Worm (Caenorhabditis elegans): ENCODE measurements around the gene C05D12.5.

C05D12.5 gene

DNA sequence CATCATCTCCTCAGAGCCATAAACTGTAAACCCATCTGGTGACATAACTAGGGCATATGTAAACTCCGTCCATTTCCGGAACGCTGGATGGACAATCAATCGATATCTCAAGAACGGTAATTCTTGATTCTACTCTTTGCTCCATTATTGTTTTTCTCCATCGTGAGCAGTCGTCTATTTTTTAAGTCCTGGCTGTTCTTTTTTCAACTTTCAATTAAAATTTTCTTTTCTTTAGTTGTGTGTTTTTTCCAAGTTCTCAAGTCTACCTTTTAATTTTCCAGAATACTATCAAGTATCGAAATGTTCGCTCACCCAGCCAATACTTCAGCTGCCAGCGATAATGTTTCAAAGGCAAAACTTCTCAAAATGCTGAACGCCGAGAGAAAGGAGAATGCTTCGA, at the start of gene C05D12.5:
C05D12.5 (plus strand) TSS at position 301 of the 400 bp plus-strand sequence.
- TF ChIP-seq flt-1 (GFP tag; IDR thresholded peaks at IDR 0.05) (no peak), ztf-23 (GFP tag; IDR thresholded peaks at IDR 0.05) (no peak), tab-1 (GFP tag; IDR thresholded peaks at IDR 0.05) (no peak), med-1 (GFP tag; optimal IDR thresholded peaks at IDR 0.05; ENCODE audit: insufficient read depth) (no peak), cog-1 (tag; optimal IDR thresholded peaks at IDR 0.05) (no peak), ref-1 (GFP tag; conservative IDR thresholded peaks at IDR 0.05) (no peak), T22C8.4 (GFP tag; IDR thresholded peaks at IDR 0.05) (no peak), klf-2 (GFP tag; conservative IDR thresholded peaks at IDR 0.05) (no peak), ztf-29 (GFP tag; IDR thresholded peaks at IDR 0.05) (no peak)

DNA sequence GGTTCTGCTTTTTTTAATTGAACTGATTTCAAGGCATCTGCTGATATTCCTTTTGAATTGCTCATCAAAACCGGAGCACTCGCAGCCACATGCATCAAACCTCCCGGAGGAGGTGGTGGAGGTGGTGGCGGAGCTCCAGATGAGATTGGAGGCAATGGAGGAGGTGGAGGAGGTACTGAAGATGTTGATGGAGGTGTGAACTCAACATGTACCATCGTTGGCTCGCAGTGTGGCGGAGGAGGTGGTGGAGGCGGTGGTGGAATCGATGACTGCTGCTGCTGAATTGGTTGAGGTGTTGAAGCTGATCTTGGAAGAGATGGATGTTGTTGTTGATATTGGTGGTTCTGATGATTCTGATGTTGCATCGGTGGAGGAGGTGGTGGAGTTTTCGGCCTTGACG, 47.1 kb upstream of the C05D12.5 start:
- TF ChIP-seq tab-1 (GFP tag; IDR thresholded peaks at IDR 0.05) = 0 out of 2 replicates have a peak, but pooled peaks have one; percentile 39
- no peak for TF ChIP-seq klf-2 (GFP tag; conservative IDR thresholded peaks at IDR 0.05)
- no peak for TF ChIP-seq ztf-29 (GFP tag; IDR thresholded peaks at IDR 0.05)

DNA sequence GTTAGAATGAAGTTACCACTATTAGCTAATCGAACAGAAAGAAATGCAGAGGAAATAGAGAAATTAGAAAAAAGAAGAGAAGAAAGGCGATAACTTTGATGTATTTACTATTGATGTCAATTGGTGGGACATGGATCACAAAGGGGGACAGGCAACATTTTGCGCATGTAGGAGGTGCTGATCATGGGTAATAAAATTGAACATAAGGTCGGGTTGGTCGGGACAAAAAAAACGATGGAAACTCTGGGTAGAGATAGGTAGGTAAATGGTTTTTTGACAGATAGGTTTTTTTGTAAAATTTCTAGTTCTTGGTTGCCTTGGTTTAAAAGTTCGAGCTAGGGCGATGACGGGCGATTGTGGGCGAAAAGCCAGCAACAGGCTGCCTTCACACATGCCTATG, 43.2 kb upstream of the C05D12.5 start, which contains the start of gene shn-1:
shn-1 (minus strand) TSS at position 101 of the 400 bp plus-strand sequence.
- TF ChIP-seq T22C8.4 (GFP tag; IDR thresholded peaks at IDR 0.05) (no peak), ref-1 (GFP tag; conservative IDR thresholded peaks at IDR 0.05) (no peak), cog-1 (tag; optimal IDR thresholded peaks at IDR 0.05) (no peak), ztf-23 (GFP tag; IDR thresholded peaks at IDR 0.05) (no peak), ztf-29 (GFP tag; IDR thresholded peaks at IDR 0.05) (no peak), klf-2 (GFP tag; conservative IDR thresholded peaks at IDR 0.05) (no peak), tab-1 (GFP tag; IDR thresholded peaks at IDR 0.05) (no peak), med-1 (GFP tag; optimal IDR thresholded peaks at IDR 0.05; ENCODE audit: insufficient read depth) (no peak), flt-1 (GFP tag; IDR thresholded peaks at IDR 0.05) (no peak)

DNA sequence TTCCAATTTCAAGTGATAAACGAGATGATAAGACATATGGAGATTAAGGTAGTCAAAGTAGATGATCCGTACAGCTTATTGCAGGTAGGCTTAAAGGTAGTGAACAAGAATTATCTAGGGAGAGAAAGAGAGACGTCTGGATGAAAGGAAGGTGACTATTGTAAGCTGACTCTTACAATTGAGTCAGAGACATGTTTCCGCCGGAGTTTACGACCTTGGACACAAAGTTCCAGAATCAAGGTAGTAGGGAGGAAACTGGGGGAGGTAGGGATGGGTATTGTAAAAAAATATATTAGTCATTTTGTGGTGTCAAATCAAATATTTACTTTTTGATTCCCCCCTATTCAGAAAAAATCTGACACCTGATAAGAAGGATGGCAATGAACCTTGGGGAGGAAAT, 41.7 kb upstream of the C05D12.5 start:
- TF ChIP-seq T22C8.4 (GFP tag; IDR thresholded peaks at IDR 0.05) = no peak

DNA sequence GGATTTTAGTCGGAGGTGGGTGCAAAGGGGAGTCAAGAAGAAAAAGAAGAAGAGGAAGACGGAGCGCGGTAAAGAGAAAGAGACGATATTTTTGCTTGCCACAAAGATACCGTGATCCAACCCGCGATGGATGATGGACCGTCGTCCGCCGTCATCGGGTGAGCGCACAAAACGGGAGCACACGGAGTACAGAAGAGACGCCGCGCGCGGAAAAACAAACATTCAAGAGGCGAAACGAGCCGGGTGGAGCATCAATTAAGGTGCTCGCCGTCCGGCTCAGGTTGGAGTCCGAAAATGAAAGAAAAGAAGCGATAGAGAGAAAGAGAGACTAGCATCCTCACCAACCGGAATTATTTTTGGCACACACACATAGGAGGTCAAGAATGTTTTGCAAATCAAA, 40.3 kb upstream of the C05D12.5 start:
- TF ChIP-seq ztf-23 (GFP tag; IDR thresholded peaks at IDR 0.05) (no peak), klf-2 (GFP tag; conservative IDR thresholded peaks at IDR 0.05) (no peak), med-1 (GFP tag; optimal IDR thresholded peaks at IDR 0.05; ENCODE audit: insufficient read depth) (no peak), flt-1 (GFP tag; IDR thresholded peaks at IDR 0.05) (no peak), T22C8.4 (GFP tag; IDR thresholded peaks at IDR 0.05) (no peak), ztf-29 (GFP tag; IDR thresholded peaks at IDR 0.05) (no peak), tab-1 (GFP tag; IDR thresholded peaks at IDR 0.05) (no peak), ref-1 (GFP tag; conservative IDR thresholded peaks at IDR 0.05) (no peak), cog-1 (tag; optimal IDR thresholded peaks at IDR 0.05) (no peak)

DNA sequence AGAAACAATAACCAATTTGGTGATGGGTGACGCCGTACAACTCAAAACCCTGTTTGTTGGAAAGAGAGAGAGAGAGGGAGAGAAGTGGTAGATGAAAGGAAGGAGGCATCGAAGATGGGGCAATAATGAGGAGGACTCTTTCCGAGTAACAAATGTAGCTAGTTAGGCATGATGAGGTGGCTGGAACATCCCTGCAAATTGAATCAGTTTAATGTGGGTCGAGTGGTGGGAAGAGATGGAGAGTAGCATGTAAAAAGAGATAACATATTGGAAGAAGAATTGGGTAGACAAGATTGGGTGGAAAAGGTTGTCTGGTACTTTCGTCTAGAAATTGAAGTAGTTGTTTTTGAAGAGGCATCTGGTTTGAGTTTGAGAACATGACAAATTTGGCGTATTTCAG, 37.8 kb upstream of the C05D12.5 start:
- TF ChIP-seq klf-2 (GFP tag; conservative IDR thresholded peaks at IDR 0.05) (no peak), T22C8.4 (GFP tag; IDR thresholded peaks at IDR 0.05) (no peak), ztf-29 (GFP tag; IDR thresholded peaks at IDR 0.05) (no peak), med-1 (GFP tag; optimal IDR thresholded peaks at IDR 0.05; ENCODE audit: insufficient read depth) (no peak), tab-1 (GFP tag; IDR thresholded peaks at IDR 0.05) (0 out of 2 replicates have a peak, but pooled peaks have one; percentile 23), cog-1 (tag; optimal IDR thresholded peaks at IDR 0.05) (no peak), flt-1 (GFP tag; IDR thresholded peaks at IDR 0.05) (peak; percentile 22; the same call in 1 of the 2 replicates), ref-1 (GFP tag; conservative IDR thresholded peaks at IDR 0.05) (no peak), ztf-23 (GFP tag; IDR thresholded peaks at IDR 0.05) (no peak)

DNA sequence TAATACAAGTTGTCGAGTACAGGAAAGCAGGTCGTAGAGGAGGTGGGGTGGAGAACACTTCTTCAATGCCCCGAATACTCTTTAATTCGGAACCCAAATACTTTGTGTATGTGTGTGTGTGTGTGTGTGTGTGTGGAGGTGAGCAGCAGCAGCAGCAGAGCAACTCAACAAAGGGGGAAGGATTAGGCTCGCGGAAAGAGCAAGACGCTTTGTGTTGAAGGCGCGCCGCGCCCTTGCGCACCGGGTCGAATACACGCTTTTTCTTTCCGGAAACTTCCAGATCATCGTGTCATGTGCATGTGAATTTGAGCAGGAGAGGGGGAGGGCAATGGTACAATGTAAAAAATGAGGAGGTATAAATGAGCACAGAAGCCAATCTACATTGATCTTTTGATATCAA, 35.3 kb upstream of the C05D12.5 start:
- TF ChIP-seq ztf-23 (GFP tag; IDR thresholded peaks at IDR 0.05) (0 out of 2 replicates have a peak, but pooled peaks have one; percentile 58), ztf-29 (GFP tag; IDR thresholded peaks at IDR 0.05) (no peak), ref-1 (GFP tag; conservative IDR thresholded peaks at IDR 0.05) (no peak), tab-1 (GFP tag; IDR thresholded peaks at IDR 0.05) (0 out of 2 replicates have a peak, but pooled peaks have one; percentile 44), cog-1 (tag; optimal IDR thresholded peaks at IDR 0.05) (no peak), med-1 (GFP tag; optimal IDR thresholded peaks at IDR 0.05; ENCODE audit: insufficient read depth) (no peak)

DNA sequence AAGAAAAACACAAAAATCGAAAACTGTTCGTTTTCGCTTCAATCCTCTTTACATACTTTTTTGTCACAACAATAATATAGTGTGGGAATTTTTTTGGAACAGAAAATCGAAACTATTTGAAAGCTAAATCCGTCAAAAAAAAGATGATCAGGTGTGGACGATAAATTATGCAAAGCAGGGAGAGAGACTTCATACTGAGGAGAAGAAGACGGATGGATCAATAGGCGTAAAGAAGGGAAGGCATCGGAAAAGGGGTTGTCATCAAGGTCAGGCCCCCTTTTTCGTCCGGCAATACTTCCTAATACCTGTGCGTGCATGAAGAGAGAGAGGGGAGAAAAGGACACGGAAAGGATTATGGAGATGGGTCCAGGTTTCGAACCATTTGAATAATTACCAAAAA, 33.7 kb upstream of the C05D12.5 start:
- TF ChIP-seq ztf-23 (GFP tag; IDR thresholded peaks at IDR 0.05) (no peak), cog-1 (tag; optimal IDR thresholded peaks at IDR 0.05) (no peak), T22C8.4 (GFP tag; IDR thresholded peaks at IDR 0.05) (no peak), med-1 (GFP tag; optimal IDR thresholded peaks at IDR 0.05; ENCODE audit: insufficient read depth) (no peak), ztf-29 (GFP tag; IDR thresholded peaks at IDR 0.05) (no peak), klf-2 (GFP tag; conservative IDR thresholded peaks at IDR 0.05) (no peak), ref-1 (GFP tag; conservative IDR thresholded peaks at IDR 0.05) (no peak), tab-1 (GFP tag; IDR thresholded peaks at IDR 0.05) (no peak), flt-1 (GFP tag; IDR thresholded peaks at IDR 0.05) (no peak)

DNA sequence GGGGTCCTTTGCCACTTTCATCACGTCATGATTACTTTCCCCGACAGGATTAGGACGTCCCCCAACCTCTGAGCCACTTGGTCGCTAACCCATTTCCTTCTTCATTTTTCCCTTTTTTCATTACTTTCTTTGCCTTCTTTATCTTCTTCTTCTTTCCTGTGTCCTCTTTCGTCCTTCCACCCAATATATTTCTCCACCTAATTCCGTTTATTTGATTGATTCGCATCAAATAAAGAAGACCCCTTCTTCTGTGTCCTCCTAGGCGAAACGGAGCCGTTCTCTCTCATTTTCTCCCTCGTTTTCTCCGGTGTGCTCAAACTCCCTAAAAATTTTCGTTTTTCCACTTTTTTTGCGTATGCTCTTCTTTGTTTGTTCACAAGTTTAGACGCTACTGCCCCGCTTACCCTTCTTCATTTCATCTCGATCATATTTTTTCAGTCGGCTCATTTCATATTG, 24.3 kb upstream of the C05D12.5 start, which contains the start of gene C05D12.7:
C05D12.7 (plus strand) TSS at position 406 of the 456 bp plus-strand sequence.
- no peak for TF ChIP-seq tab-1 (GFP tag; IDR thresholded peaks at IDR 0.05)
- no peak for TF ChIP-seq ref-1 (GFP tag; conservative IDR thresholded peaks at IDR 0.05)
- TF ChIP-seq T22C8.4 (GFP tag; IDR thresholded peaks at IDR 0.05) = no peak
- TF ChIP-seq flt-1 (GFP tag; IDR thresholded peaks at IDR 0.05) = no peak
- TF ChIP-seq klf-2 (GFP tag; conservative IDR thresholded peaks at IDR 0.05) = no peak
- no peak for TF ChIP-seq cog-1 (tag; optimal IDR thresholded peaks at IDR 0.05)
- TF ChIP-seq med-1 (GFP tag; optimal IDR thresholded peaks at IDR 0.05; ENCODE audit: insufficient read depth) = no peak
- no peak for TF ChIP-seq ztf-29 (GFP tag; IDR thresholded peaks at IDR 0.05)
- no peak for TF ChIP-seq ztf-23 (GFP tag; IDR thresholded peaks at IDR 0.05)

DNA sequence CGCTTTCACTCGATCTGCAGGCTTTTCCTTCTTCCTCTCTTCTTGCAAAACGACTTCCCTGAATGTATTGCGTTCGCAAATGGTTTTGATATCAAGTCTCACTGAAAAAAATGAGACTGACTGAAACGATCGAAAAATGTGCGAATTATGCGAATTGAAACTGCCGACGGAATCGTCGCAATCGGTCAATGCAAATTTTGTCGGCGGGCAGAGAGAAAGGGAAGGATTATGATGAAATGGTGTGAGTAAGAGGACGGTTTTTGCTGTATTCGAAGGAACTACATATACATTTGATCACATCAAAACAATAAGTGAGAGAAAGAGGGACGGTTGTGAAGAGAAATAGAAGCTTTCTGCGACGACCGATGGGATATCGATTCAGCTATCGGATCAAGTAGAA, 18.4 kb upstream of the C05D12.5 start, which contains the start of gene C05D12.1:
C05D12.1 (minus strand) TSS at position 101 of the 400 bp plus-strand sequence.
- TF ChIP-seq tab-1 (GFP tag; IDR thresholded peaks at IDR 0.05) (no peak), flt-1 (GFP tag; IDR thresholded peaks at IDR 0.05) (no peak), cog-1 (tag; optimal IDR thresholded peaks at IDR 0.05) (no peak), med-1 (GFP tag; optimal IDR thresholded peaks at IDR 0.05; ENCODE audit: insufficient read depth) (no peak), ref-1 (GFP tag; conservative IDR thresholded peaks at IDR 0.05) (no peak), ztf-29 (GFP tag; IDR thresholded peaks at IDR 0.05) (no peak), ztf-23 (GFP tag; IDR thresholded peaks at IDR 0.05) (no peak), klf-2 (GFP tag; conservative IDR thresholded peaks at IDR 0.05) (no peak), T22C8.4 (GFP tag; IDR thresholded peaks at IDR 0.05) (no peak)
